Fruit fly (Drosophila melanogaster) whole organism, embryonic: ENCODE data around the gene Arp8.
A peak's percentile ranks its signal among the peaks of the same experiment; 100 is the strongest.

Source experiments
- Adf1 ChIP-seq: fragments of 200-800 bp; sonication (Bioruptor generic); IDR thresholded peaks from 2 replicates; pipeline ENCODE4 v1.3.6; 2022; ENCODE audit warnings: missing biosample characterization, missing genetic modification characterization
- Antp ChIP-seq: fragments of 200-800 bp; sonication (Bioruptor generic); optimal IDR thresholded peaks from 3 replicates; lab custom pipeline; 2016; ENCODE audit warnings: missing biosample characterization, missing genetic modification characterization
- Blimp-1 ChIP-seq: fragments of 200-800 bp; sonication (Bioruptor generic); optimal IDR thresholded peaks from 3 replicates; lab custom pipeline; 2018; ENCODE audit warnings: missing biosample characterization, missing genetic modification characterization, mild to moderate bottlenecking, moderate library complexity, missing genetic modification reagents
- CG10274 ChIP-seq: fragments of 200-800 bp; sonication (Bioruptor generic); optimal IDR thresholded peaks from 3 replicates; lab custom pipeline; 2017; ENCODE audit warnings: missing biosample characterization, mild to moderate bottlenecking, missing genetic modification characterization
- CG11093 ChIP-seq: fragments of 200-800 bp; sonication (Bioruptor generic); IDR thresholded peaks from 3 replicates; pipeline ENCODE4 v1.3.6; 2022; ENCODE audit warnings: missing biosample characterization, missing genetic modification characterization
- CG11504 ChIP-seq: fragments of 200-800 bp; sonication (Bioruptor generic); optimal IDR thresholded peaks from 3 replicates; lab custom pipeline; 2019; ENCODE audit warnings: missing biosample characterization, mild to moderate bottlenecking, missing genetic modification characterization, moderate library complexity
- CG11695 ChIP-seq: fragments of 200-800 bp; sonication (Bioruptor generic); IDR thresholded peaks from 3 replicates; pipeline ENCODE4 v1.3.6; 2022; ENCODE audit warnings: missing biosample characterization, missing genetic modification characterization
- CG12104 ChIP-seq: fragments of 200-800 bp; sonication (Bioruptor generic); optimal IDR thresholded peaks from 3 replicates; lab custom pipeline; 2016; ENCODE audit warnings: missing biosample characterization, missing genetic modification characterization
- CG13424 ChIP-seq: fragments of 200-800 bp; sonication (Bioruptor generic); optimal IDR thresholded peaks from 2 replicates; lab custom pipeline; 2019; ENCODE audit warnings: missing biosample characterization, mild to moderate bottlenecking, missing genetic modification characterization, moderate library complexity
- CG13775 ChIP-seq: fragments of 200-800 bp; sonication (Bioruptor generic); optimal IDR thresholded peaks from 3 replicates; lab custom pipeline; 2017; ENCODE audit warnings: missing biosample characterization, mild to moderate bottlenecking, missing genetic modification characterization
- CG14710 ChIP-seq: fragments of 200-800 bp; sonication (Bioruptor generic); optimal IDR thresholded peaks from 3 replicates; lab custom pipeline; 2019; ENCODE audit warnings: missing biosample characterization, mild to moderate bottlenecking, missing genetic modification characterization, moderate library complexity
- CG1647 ChIP-seq: fragments of 200-800 bp; sonication (Bioruptor generic); optimal IDR thresholded peaks from 3 replicates; lab custom pipeline; 2016; ENCODE audit warnings: missing biosample characterization, missing genetic modification characterization
- CG17829 ChIP-seq: fragments of 200-800 bp; optimal IDR thresholded peaks from 2 replicates; lab custom pipeline; 2019; ENCODE audit warnings: missing biosample characterization, mild to moderate bottlenecking, missing genetic modification characterization, moderate library complexity
- CG1832 ChIP-seq: fragments of 200-800 bp; sonication (Bioruptor generic); optimal IDR thresholded peaks from 2 replicates; lab custom pipeline; 2017; ENCODE audit warnings: missing biosample characterization, mild to moderate bottlenecking, missing genetic modification characterization, inconsistent platforms
- CG2678 ChIP-seq: fragments of 200-800 bp; sonication (Bioruptor generic); optimal IDR thresholded peaks from 3 replicates; lab custom pipeline; 2019; ENCODE audit warnings: missing biosample characterization, mild to moderate bottlenecking, missing genetic modification characterization, moderate library complexity
- CG32772 ChIP-seq: fragments of 200-800 bp; sonication (Bioruptor generic); IDR thresholded peaks from 2 replicates; pipeline ENCODE4 v1.3.6; 2022; ENCODE audit warnings: missing biosample characterization, missing genetic modification characterization
- CG34422 ChIP-seq: fragments of 200-800 bp; sonication (Bioruptor generic); IDR thresholded peaks from 3 replicates; pipeline ENCODE4 v1.3.6; 2022; ENCODE audit warnings: missing biosample characterization, missing genetic modification characterization
- CG3726 ChIP-seq: fragments of 200-800 bp; sonication (Bioruptor generic); IDR thresholded peaks from 3 replicates; pipeline ENCODE4, ENCODE4 v1.3.6; 2022; ENCODE audit warnings: missing biosample characterization, missing genetic modification characterization
- CG4617 ChIP-seq: fragments of 200-800 bp; sonication (Bioruptor generic); optimal IDR thresholded peaks from 3 replicates; lab custom pipeline; 2016; ENCODE audit warnings: missing biosample characterization, missing genetic modification characterization, borderline replicate concordance
- CG4820 ChIP-seq: fragments of 200-800 bp; sonication (Bioruptor generic); optimal IDR thresholded peaks from 3 replicates; lab custom pipeline; 2016; ENCODE audit warnings: missing biosample characterization, missing genetic modification characterization
- CG9727 ChIP-seq: fragments of 200-800 bp; sonication (Bioruptor generic); optimal IDR thresholded peaks from 3 replicates; lab custom pipeline; 2017; ENCODE audit warnings: missing biosample characterization, mild to moderate bottlenecking, missing genetic modification characterization
- CG9876 ChIP-seq: fragments of 200-800 bp; sonication (Bioruptor generic); optimal IDR thresholded peaks from 2 replicates; lab custom pipeline; 2016; ENCODE audit warnings: missing biosample characterization, missing genetic modification characterization
- Camta ChIP-seq: fragments of 200-800 bp; sonication (Bioruptor generic); optimal IDR thresholded peaks from 2 replicates; lab custom pipeline; 2016; ENCODE audit warnings: missing biosample characterization, missing genetic modification characterization
- Dbx ChIP-seq: fragments of 200-800 bp; sonication (Bioruptor generic); IDR thresholded peaks from 3 replicates; pipeline ENCODE4 v1.3.6; 2022; ENCODE audit warnings: missing biosample characterization, missing genetic modification characterization
- Dek ChIP-seq: fragments of 200-800 bp; sonication (Bioruptor generic); optimal IDR thresholded peaks from 3 replicates; lab custom pipeline; 2019; ENCODE audit warnings: missing biosample characterization, mild to moderate bottlenecking, missing genetic modification characterization, moderate library complexity
- Dll ChIP-seq: fragments of 200-800 bp; sonication (Bioruptor generic); IDR thresholded peaks from 4 replicates; pipeline ENCODE4 v1.3.6; 2022; ENCODE audit warnings: missing biosample characterization, missing genetic modification characterization; ENCODE audit not compliant: partially characterized antibody
- Mrtf ChIP-seq: fragments of 200-800 bp; sonication (Bioruptor generic); IDR thresholded peaks from 3 replicates; pipeline ENCODE4 v1.3.6; 2022; ENCODE audit warnings: missing biosample characterization, missing genetic modification characterization
- NfI ChIP-seq: fragments of 200-800 bp; sonication (Bioruptor generic); optimal IDR thresholded peaks from 3 replicates; lab custom pipeline; 2018; ENCODE audit warnings: missing biosample characterization, mild to moderate bottlenecking, missing genetic modification characterization, moderate library complexity
- Oli ChIP-seq: fragments of 200-800 bp; sonication (Bioruptor generic); optimal IDR thresholded peaks from 2 replicates; lab custom pipeline; 2018; ENCODE audit warnings: missing biosample characterization, mild to moderate bottlenecking, missing genetic modification characterization, moderate library complexity
- Optix ChIP-seq: fragments of 200-800 bp; sonication (Bioruptor generic); IDR thresholded peaks from 3 replicates; pipeline ENCODE4 v1.3.6; 2022; ENCODE audit warnings: missing biosample characterization, missing genetic modification characterization
- Rfx ChIP-seq: fragments of 200-800 bp; sonication (Bioruptor generic); IDR thresholded peaks from 2 replicates; pipeline ENCODE4 v1.3.6; 2022; ENCODE audit warnings: missing biosample characterization, missing genetic modification characterization
- Taf1 ChIP-seq: fragments of 200-800 bp; sonication (Bioruptor generic); IDR thresholded peaks from 2 replicates; pipeline ENCODE4 v1.3.6; 2022; ENCODE audit warnings: missing biosample characterization, missing genetic modification characterization
- Usf ChIP-seq: fragments of 200-800 bp; sonication (Bioruptor generic); optimal IDR thresholded peaks from 2 replicates; lab custom pipeline; 2017; ENCODE audit warnings: missing genotype, missing biosample characterization, missing genetic modification characterization
- az2 ChIP-seq: fragments of 200-800 bp; sonication (Bioruptor generic); optimal IDR thresholded peaks from 3 replicates; lab custom pipeline; 2016; ENCODE audit warnings: missing biosample characterization, missing genetic modification characterization
- dysf ChIP-seq: fragments of 200-800 bp; sonication (Bioruptor generic); IDR thresholded peaks from 3 replicates; pipeline ENCODE4 v1.3.6; 2022; ENCODE audit warnings: missing biosample characterization, missing genetic modification characterization
- eve ChIP-seq, 2 experiments: fragments of >200 bp; optimal IDR thresholded peaks; 2 replicates each; lab custom pipeline; 2017; ENCODE audit warnings: missing biosample characterization in 2 of 2, missing genetic modification characterization in 2 of 2
- ewg ChIP-seq: fragments of 200-800 bp; sonication (Bioruptor generic); optimal IDR thresholded peaks from 3 replicates; lab custom pipeline; 2017; ENCODE audit warnings: mild to moderate bottlenecking, missing biosample characterization, missing genetic modification reagents, missing genetic modification characterization
- ftz-f1 ChIP-seq: fragments of 200-800 bp; sonication (Bioruptor generic); optimal IDR thresholded peaks from 2 replicates; lab custom pipeline; 2016; ENCODE audit warnings: missing biosample characterization, missing genetic modification characterization
- gem ChIP-seq: fragments of 200-800 bp; sonication (Bioruptor generic); optimal IDR thresholded peaks from 2 replicates; lab custom pipeline; 2019; ENCODE audit warnings: missing biosample characterization, mild to moderate bottlenecking, missing genetic modification characterization, moderate library complexity
- hth ChIP-seq: fragments of >200 bp; optimal IDR thresholded peaks from 2 replicates; lab custom pipeline; 2017; ENCODE audit warnings: inconsistent platforms
- kah ChIP-seq: fragments of 200-800 bp; sonication (Bioruptor generic); optimal IDR thresholded peaks from 2 replicates; lab custom pipeline; 2018; ENCODE audit warnings: missing biosample characterization, mild to moderate bottlenecking, missing genetic modification characterization
- nerfin-1 ChIP-seq: fragments of 200-800 bp; sonication (Bioruptor generic); optimal IDR thresholded peaks from 3 replicates; lab custom pipeline; 2019; ENCODE audit warnings: missing biosample characterization, mild to moderate bottlenecking, missing genetic modification characterization, moderate library complexity
- nerfin-2 ChIP-seq: fragments of 200-800 bp; sonication (Bioruptor generic); IDR thresholded peaks from 2 replicates; pipeline ENCODE4 v1.3.6; 2022; ENCODE audit warnings: missing biosample characterization, missing genetic modification characterization; ENCODE audit not compliant: partially characterized antibody
- odd ChIP-seq: fragments of 200-800 bp; sonication (Bioruptor generic); optimal IDR thresholded peaks from 2 replicates; lab custom pipeline; 2017; ENCODE audit warnings: missing biosample characterization, mild to moderate bottlenecking, missing genetic modification characterization
- scrt ChIP-seq: fragments of 200-800 bp; sonication (Bioruptor generic); optimal IDR thresholded peaks from 2 replicates; lab custom pipeline; 2018; ENCODE audit warnings: missing biosample characterization, mild to moderate bottlenecking, missing genetic modification characterization, moderate library complexity
- sr ChIP-seq: fragments of 200-800 bp; sonication (Bioruptor generic); IDR thresholded peaks from 3 replicates; pipeline ENCODE4 v1.3.6; 2022; ENCODE audit warnings: missing biosample characterization, missing genetic modification characterization
- vfl ChIP-seq: fragments of 200-800 bp; sonication (Bioruptor generic); optimal IDR thresholded peaks from 2 replicates; lab custom pipeline; 2016; ENCODE audit warnings: missing biosample characterization, missing genetic modification characterization
- yki ChIP-seq: fragments of >200 bp; optimal IDR thresholded peaks from 3 replicates; lab custom pipeline; 2018

Arp8 gene

DNA sequence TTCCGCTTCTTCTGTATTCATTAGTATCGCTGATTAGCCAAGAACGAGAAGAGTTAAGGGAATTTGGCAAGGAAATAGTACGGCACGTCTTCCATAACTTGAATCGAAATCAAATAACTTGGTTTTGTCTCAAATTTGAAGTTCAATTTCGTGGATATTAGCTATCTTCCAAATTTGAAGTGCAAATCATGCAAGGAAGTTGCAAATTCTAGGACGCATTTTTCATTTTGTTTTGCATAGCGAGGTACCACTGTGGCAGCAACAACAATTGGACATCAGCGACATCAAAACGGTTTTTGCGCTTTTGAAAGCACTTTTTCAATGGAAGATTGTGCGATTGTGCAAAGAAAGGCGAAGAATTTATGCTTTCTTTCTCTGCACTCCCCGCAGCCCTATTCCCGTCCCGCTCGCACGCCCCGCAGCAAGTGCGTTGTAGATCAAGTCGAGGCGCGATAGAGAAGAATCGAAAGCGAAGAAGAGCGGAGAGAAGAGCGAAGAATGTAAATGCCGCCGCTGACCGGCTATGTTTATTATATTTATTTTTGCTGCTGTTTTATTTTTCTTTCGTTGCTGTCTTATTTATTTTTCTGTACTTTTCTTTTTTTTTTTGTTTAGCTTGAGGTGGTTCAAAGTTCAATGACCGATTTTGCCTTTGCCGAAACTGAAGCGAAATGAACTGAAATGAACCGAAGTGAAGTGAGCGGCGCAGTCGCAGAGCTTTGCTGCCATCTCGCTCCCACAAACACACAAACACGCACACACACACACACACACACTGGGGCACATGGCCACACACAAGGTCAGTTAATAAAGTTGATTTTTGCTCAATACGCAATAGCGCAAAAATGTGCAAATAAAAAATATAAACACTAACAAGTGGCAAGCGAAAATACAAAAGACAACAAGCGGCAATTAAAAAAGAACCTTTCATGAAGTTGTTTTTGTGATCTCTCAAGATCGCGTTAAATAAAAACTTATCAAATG, 20.8 kb upstream of the Arp8 start (continued):
- peak; percentile 33 for TF ChIP-seq scrt (GFP tag; lab: Kevin White, UChicago)
- TF ChIP-seq CG4820 (GFP tag; lab: Kevin White, UChicago): no peak
- peak; percentile 47 for TF ChIP-seq CG1647
- peak; percentile 0 for TF ChIP-seq CG17829 (tag; lab: Kevin White, UChicago)
- no peak for TF ChIP-seq sr (GFP tag; lab: Robert Waterston, UW)
- no peak for TF ChIP-seq CG3726 (GFP tag; lab: Robert Waterston, UW)
- no peak for TF ChIP-seq CG11093 (GFP tag; lab: Robert Waterston, UW)
- no peak for TF ChIP-seq yki (lab: Kevin White, UChicago)
- peak; percentile 72; the same call in 2 of the 3 replicates for TF ChIP-seq Dbx
- peak; percentile 1 for TF ChIP-seq ftz-f1 (GFP tag; lab: Kevin White, UChicago)
- TF ChIP-seq az2 (GFP tag; lab: Kevin White, UChicago): peak; percentile 26
- peak; percentile 57 for TF ChIP-seq CG13424 (tag; lab: Kevin White, UChicago)
- peak; percentile 68 for TF ChIP-seq Antp (GFP tag; lab: Kevin White, UChicago)
- peak; percentile 51 for TF ChIP-seq NfI (GFP tag; lab: Kevin White, UChicago)
- peak; percentile 14 for TF ChIP-seq Blimp-1 (GFP tag; lab: Kevin White, UChicago)
- no peak for TF ChIP-seq kah (GFP tag; lab: Kevin White, UChicago)
- TF ChIP-seq CG32772 (GFP tag; lab: Robert Waterston, UW): peak; percentile 32; the same call in 1 of the 2 replicates
- TF ChIP-seq CG9727 (GFP tag; lab: Kevin White, UChicago): peak; percentile 36
- TF ChIP-seq CG9876: peak; percentile 34
- TF ChIP-seq Adf1 (GFP tag; lab: Robert Waterston, UW): no peak; the same call in 1 of the 2 replicates
- no peak for TF ChIP-seq CG12104 (GFP tag; lab: Kevin White, UChicago)
- TF ChIP-seq Oli: peak; percentile 62
- TF ChIP-seq CG11695: 0 out of 3 replicates have a peak, but pooled peaks have one; percentile 27
- TF ChIP-seq Mrtf (GFP tag; lab: Robert Waterston, UW): 0 out of 3 replicates have a peak, but pooled peaks have one; percentile 48
- peak; percentile 84 for TF ChIP-seq Rfx (GFP tag; lab: Robert Waterston, UW)
- TF ChIP-seq vfl (GFP tag; lab: Kevin White, UChicago): peak; percentile 28
- TF ChIP-seq CG13775 (GFP tag; lab: Kevin White, UChicago): peak; percentile 44
- TF ChIP-seq Usf (GFP tag; lab: Kevin White, UChicago): peak; percentile 63
- peak; percentile 73 for TF ChIP-seq CG2678 (tag; lab: Kevin White, UChicago)
- peak; percentile 29 for TF ChIP-seq CG10274
- peak; percentile 20 for TF ChIP-seq Dek (tag; lab: Kevin White, UChicago)
- TF ChIP-seq nerfin-2 (GFP tag; lab: Robert Waterston, UW): no peak
- no peak for TF ChIP-seq CG14710 (tag; lab: Kevin White, UChicago)
- TF ChIP-seq Dll (GFP tag; lab: Robert Waterston, UW): no peak
- TF ChIP-seq CG11504: peak; percentile 68
- TF ChIP-seq CG34422 (GFP tag; lab: Robert Waterston, UW): peak; percentile 23; the same call in 1 of the 3 replicates
- TF ChIP-seq dysf (GFP tag; lab: Robert Waterston, UW): peak; percentile 71; the same call in 2 of the 3 replicates
- TF ChIP-seq gem: peak; percentile 66
- no peak for TF ChIP-seq hth (lab: Kevin White, UChicago)
- TF ChIP-seq CG4617 (GFP tag; lab: Kevin White, UChicago): no peak
- TF ChIP-seq CG1832 (GFP tag; lab: Kevin White, UChicago): peak; percentile 27
- TF ChIP-seq nerfin-1 (tag; lab: Kevin White, UChicago): no peak
- peak in 1 of 2 experiments; percentile 83 for TF ChIP-seq eve (GFP tag; optimal IDR thresholded peaks at IDR 0.05; lab: Kevin White, UChicago)
- TF ChIP-seq Camta (GFP tag; lab: Kevin White, UChicago): peak; percentile 9
- no peak for TF ChIP-seq odd (GFP tag; lab: Kevin White, UChicago)
- TF ChIP-seq Optix (GFP tag; lab: Robert Waterston, UW): peak; percentile 17; the same call in 1 of the 3 replicates
- peak; percentile 8 for TF ChIP-seq ewg (GFP tag; lab: Kevin White, UChicago)
- TF ChIP-seq Taf1 (GFP tag; lab: Robert Waterston, UW): peak; percentile 57; the same call in 1 of the 2 replicates
